Worm (Caenorhabditis elegans) whole organism, L4/young adult: Measurements from ENCODE around the gene tdc-1.

Experiments
- W03F9.2 ChIP-seq: fragments of 150-350 bp; optimal IDR thresholded peaks from 2 replicates; lab custom pipeline; 2014; ENCODE audit warnings: missing biosample characterization, missing genetic modification characterization
- dao-5 ChIP-seq: sonication (generic microtip); optimal IDR thresholded peaks from 2 replicates; lab custom pipeline; 2016; ENCODE audit warnings: missing genotype, missing genetic modification characterization, moderate library complexity, missing compliant biosample characterization
- him-1 ChIP-seq: sonication (generic microtip); optimal IDR thresholded peaks from 2 replicates; lab custom pipeline; 2016; ENCODE audit warnings: missing genotype, missing genetic modification reagents, missing genetic modification characterization, missing compliant biosample characterization

Gene tdc-1

DNA sequence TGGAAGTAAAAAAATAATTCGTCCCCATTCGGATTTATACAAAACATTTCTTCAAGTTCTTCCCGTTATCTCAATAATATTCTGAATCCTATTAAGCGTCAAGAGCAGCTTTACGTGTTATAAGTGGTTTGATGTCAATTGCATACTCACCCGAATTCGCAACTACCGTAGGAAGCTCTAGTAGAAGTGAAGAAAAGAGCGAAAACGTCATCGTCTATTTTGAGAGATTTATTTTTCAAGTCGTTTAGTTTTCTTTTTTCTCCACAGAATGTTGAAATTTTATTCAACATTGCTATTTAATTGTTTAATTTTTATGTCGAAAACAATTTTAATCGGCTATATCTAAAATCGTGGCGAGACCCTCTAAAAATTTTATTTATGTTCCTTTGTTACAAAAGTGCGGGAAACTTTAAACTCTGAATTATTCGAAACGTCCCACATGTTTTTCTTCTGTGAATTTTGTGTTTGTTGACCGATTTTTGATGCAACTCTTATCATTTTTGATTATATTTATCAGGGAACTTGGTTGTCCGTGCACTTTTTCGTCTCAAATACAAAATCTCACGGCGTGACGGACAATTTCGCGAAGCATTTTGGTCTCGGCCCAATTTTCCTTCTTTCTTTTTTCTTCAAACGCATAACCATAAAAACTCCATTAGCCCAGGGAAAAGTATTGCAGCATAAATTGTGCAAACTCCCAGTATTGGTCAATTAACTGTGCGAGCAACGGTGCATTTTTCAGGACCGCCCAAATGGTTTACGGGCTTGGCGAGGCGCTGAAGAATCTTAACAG, at the start of gene tdc-1:
Gene tdc-1 (plus strand): TSS at position 743 of the 793 bp plus-strand sequence.
- TF ChIP-seq dao-5 (tag; lab: Kevin White, UChicago) (no peak), W03F9.2 (tag; lab: Kevin White, UChicago) (no peak), him-1 (tag; lab: Kevin White, UChicago) (no peak)

DNA sequence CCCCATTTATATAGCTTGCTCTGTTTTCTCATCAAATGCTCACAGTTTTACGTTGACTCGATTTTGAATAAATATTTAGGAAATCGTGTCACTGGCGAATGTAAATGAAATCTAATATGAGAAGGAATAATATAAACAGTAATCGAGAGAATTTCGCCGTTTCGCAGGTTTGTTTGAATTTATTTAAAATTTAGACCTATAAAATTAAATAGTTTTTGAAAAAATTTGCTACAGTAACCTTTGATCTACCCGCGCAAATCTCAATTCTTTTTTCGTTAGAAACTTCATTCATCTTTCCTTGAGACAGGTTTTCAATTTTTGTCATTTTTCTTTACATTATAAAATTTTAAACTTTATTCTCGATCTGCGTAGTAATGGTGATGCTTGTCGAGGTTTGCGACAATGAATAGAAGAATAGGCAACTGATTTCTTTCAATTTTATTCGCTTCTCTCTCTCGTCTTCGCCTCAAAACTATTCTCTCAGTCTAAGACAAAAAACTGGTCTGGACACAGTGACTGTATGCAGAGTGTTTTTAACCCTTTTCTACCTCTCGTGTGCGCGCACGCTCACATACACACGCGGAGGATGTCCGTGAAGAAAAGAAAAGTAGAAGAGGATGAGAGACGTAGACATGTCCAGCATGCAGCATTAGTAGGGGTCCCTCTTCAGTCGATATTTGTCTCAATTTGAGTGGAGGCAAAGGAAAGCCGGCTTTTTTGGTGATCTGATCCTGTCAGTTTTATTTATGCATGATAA, 47.9 kb upstream of the tdc-1 start, which contains the start of gene dab-1:
Gene dab-1 (plus strand): TSS at position 78 of the 757 bp plus-strand sequence.
- TF ChIP-seq him-1 (tag; lab: Kevin White, UChicago) (peak; percentile 21), W03F9.2 (tag; lab: Kevin White, UChicago) (no peak)

DNA sequence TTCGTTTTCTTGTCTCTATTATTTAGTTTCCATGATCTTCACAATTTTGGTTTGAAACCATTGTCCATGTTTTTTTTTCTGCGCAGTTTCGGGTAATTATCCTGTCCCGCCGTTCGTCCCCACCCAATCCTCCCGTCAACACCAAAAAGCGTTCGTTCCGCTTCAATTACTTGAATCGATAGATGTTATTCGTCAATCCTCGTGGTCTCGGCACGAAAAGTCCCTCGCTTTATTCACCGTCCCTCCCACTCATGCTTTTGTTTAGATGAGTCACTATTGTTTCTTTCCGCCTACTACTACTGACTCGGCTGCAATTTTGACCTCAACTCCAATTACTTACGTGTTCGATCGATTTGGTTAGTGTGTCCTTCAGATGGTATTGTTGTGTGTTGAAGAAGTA, 47.0 kb upstream of the tdc-1 start:
- TF ChIP-seq W03F9.2 (tag; lab: Kevin White, UChicago) (no peak), him-1 (tag; lab: Kevin White, UChicago) (no peak), dao-5 (tag; lab: Kevin White, UChicago) (no peak)

DNA sequence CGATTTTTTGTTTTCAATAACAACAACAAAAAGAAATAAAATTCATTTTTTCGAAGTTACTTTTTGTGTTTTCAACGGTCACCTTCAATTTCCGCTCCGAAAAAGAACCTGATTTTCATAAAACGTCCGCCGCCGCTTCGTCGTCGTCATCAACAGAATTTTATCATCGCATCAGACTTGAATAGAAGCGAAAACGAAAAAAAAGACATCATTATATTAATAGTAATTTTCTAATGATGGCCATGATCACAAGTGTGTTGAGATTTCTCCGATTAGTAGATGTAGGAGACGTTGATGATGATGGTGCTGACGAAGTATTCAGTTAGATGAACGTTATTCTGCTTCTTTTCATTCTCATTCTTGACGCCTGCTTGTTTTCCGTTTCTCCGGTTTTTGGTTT, 46.5 kb upstream of the tdc-1 start:
- no peak for TF ChIP-seq dao-5 (tag; lab: Kevin White, UChicago)
- TF ChIP-seq W03F9.2 (tag; lab: Kevin White, UChicago): no peak
- TF ChIP-seq him-1 (tag; lab: Kevin White, UChicago): no peak

DNA sequence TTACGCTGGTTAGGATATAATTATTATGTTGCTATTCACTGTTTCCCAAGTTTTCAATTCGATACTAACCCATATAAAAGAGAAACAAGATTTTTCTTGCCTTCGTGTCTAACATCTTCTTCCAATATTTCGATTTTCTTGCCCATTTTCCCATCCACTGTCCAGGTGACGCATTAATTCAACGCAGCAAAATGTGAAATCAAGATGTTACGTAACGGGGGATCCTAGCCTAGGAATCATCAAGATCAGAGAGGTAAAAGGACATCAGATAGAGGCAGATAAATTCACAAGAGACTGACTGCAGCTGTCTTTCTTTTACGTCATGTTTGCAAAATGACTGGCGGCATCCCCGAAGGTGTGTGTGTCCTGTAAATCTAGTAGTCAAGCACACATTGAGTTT, 45.8 kb upstream of the tdc-1 start:
- TF ChIP-seq dao-5 (tag; lab: Kevin White, UChicago) (no peak), W03F9.2 (tag; lab: Kevin White, UChicago) (no peak), him-1 (tag; lab: Kevin White, UChicago) (no peak)

DNA sequence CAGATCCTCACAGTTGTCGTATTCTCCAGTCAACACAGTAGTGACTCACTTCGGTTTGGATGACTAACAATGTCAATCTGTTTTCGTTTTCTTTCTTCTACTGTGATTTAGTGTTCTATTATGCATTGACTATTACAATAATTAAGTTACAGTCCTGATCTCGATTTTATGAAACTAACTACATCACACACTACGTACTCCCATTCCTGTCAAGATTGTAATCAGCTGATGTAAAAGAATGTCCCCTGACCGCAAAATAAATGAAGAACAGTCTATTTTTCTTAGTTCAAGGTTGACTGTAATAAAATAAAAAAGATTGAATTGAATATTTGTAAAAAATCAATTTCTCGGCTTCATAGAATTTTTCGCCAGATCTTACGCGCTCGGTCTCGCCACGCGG, 45.0 kb upstream of the tdc-1 start:
- TF ChIP-seq W03F9.2 (tag; lab: Kevin White, UChicago) (no peak), dao-5 (tag; lab: Kevin White, UChicago) (no peak), him-1 (tag; lab: Kevin White, UChicago) (no peak)

DNA sequence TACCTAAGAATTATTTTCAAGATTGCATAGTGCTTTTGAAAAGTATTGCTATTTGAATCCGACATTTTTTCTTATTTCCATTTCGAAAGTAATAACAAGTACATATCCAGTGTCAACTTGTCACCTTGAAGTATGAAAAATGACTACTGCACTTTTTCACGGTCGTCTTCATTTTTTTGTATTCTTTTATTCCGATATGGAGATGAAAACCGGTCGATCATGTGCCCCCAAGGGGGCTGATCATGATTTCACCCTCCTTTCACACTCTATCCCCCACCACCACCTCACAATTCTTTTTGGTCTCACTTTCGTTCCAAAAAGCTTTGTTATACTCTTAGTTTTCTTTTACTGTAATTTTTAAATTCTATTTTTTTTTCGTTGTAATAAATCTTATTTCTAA, 44.5 kb upstream of the tdc-1 start:
- TF ChIP-seq dao-5 (tag; lab: Kevin White, UChicago) (no peak), him-1 (tag; lab: Kevin White, UChicago) (no peak), W03F9.2 (tag; lab: Kevin White, UChicago) (no peak)

DNA sequence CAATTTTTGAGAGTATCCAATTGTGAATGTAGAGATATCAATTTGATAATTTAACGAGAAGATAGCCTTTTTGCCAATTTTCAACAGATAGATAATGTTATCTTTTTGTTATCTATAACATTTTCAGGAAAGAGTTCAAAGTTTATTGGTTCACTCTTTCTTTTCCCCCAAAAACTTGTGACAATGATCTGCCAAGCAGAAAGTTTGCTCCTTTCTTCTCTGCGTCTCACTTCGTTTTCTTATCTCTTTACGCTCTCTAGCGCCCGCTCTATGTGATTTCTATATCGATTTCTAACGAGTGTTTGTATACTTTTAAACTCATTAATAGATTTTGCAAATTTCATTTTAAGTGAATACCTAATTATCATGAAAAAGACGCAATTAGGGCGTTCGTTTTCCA, 43.9 kb upstream of the tdc-1 start:
- TF ChIP-seq W03F9.2 (tag; lab: Kevin White, UChicago) (no peak), dao-5 (tag; lab: Kevin White, UChicago) (no peak), him-1 (tag; lab: Kevin White, UChicago) (no peak)

DNA sequence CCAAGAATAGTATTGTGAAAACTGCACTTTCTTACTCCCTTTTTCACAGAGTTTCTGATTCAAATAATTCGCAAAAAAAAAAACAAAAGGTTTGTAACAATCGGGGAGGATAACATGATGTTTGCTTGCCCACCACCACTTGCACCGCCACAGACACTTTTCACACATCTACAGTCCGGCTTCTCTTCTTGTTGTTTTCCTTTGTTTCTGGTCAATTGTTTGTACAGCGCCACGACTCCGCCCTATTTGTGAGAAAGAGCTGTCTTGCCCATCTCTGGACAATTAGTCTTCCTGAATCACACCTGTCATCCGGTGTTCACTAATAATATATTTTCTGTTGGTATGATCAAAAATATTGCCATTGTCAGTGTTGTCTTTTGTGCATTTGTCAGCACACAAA, 39.4 kb upstream of the tdc-1 start, which contains the start of gene M110.9:
Gene M110.9 (plus strand): TSS at position 301 of the 400 bp plus-strand sequence.
- no peak for TF ChIP-seq dao-5 (tag; lab: Kevin White, UChicago)
- no peak for TF ChIP-seq him-1 (tag; lab: Kevin White, UChicago)
- no peak for TF ChIP-seq W03F9.2 (tag; lab: Kevin White, UChicago)

DNA sequence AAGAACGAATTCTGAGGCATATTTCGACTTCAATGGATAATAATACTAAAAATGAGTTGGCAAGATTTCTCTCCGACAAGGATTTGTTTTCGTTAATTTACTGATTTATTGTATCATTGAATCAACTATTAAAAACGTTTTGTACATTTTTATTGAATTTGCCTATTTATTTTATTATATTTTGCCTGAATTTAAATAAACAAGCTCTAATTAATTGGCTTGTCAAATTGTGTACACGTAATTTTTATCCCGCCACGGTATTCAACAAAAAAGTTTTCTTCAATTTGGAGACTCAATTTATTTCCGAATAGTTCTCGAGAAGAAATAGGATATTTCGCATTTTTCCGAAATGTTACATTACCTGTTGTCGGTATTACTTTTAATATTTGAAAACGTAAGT, 37.9 kb upstream of the tdc-1 start, which contains the start of gene M110.7:
Gene M110.7 (plus strand): TSS at position 301 of the 400 bp plus-strand sequence.
- TF ChIP-seq dao-5 (tag; lab: Kevin White, UChicago): no peak
- no peak for TF ChIP-seq him-1 (tag; lab: Kevin White, UChicago)
- TF ChIP-seq W03F9.2 (tag; lab: Kevin White, UChicago): no peak

DNA sequence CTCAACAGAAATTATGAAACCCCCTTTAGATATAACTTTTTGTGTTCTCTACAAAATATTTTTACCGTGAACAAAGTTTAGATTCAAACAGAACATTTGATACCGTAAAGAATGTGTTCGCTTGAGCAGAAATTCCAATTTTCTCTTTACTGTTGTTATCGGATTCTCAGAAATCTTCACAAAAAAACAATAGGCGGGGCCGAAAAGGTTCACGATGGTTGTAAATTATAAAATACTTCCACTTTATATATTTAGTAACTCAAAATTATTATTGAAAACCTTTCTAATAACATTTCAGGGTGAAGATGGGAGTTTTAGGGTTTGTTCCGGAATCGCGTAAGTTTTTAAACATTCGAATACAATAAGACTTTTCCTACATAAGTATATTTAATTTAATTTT, 32.2 kb upstream of the tdc-1 start, which contains the start of gene nlp-5:
Gene nlp-5 (plus strand): TSS at position 301 of the 400 bp plus-strand sequence.
- TF ChIP-seq dao-5 (tag; lab: Kevin White, UChicago): no peak
- no peak for TF ChIP-seq W03F9.2 (tag; lab: Kevin White, UChicago)
- TF ChIP-seq him-1 (tag; lab: Kevin White, UChicago): no peak

DNA sequence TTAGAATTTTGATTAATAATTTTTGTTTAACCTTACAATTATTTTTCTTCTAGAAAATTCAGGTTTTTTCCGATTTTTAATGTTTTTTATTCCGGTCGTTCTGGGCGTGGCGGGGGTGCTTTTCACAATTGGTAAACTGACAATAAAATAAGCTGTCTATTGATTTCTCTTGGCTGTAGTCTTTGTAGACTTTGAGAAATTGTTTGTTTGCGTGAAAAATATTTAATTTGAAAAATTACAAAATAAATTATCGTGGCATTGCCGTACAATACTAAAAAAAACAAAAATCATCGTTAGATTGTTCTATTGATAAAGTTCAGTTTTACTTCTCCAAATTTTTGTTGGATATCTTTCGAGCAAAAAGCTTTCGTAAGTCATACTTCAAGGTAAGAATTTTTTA, 23.9 kb upstream of the tdc-1 start, which contains the start of gene F35C11.3:
Gene F35C11.3 (plus strand): TSS at position 301 of the 400 bp plus-strand sequence.
- TF ChIP-seq dao-5 (tag; lab: Kevin White, UChicago): no peak
- no peak for TF ChIP-seq W03F9.2 (tag; lab: Kevin White, UChicago)
- TF ChIP-seq him-1 (tag; lab: Kevin White, UChicago): no peak

DNA sequence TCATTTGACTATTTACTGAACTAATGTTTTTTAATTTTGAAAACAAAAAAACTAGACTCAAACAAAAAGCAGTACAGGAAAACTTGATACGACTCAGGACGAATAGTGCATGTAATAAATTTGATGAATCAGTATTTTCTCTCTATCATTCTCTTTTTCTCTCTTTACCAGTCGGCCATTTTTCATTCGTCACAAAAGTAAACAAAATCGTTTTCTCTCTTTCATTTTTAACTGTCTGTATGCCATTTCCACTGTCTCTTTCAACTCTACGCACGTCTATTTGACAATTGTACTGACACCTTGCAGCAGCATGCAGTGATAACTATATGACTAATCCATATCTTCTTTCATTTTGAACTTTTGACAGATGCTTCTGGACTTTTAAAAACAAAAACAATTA, 21.7 kb upstream of the tdc-1 start, which contains the start of the genes F35C11.2 and F35C11.4:
Gene F35C11.2 (minus strand): TSS at position 90 of the 400 bp plus-strand sequence.
Gene F35C11.4 (plus strand): TSS at position 260 of the 400 bp plus-strand sequence.
- TF ChIP-seq W03F9.2 (tag; lab: Kevin White, UChicago) (peak; percentile 4), him-1 (tag; lab: Kevin White, UChicago) (no peak)
